Worm (Caenorhabditis elegans) whole organism, L4 larva: ENCODE measurements around the gene fax-1.

Experiments used
- F10B5.3 ChIP-seq: sonication (generic microtip); optimal IDR thresholded peaks from 2 replicates; lab custom pipeline; 2016; ENCODE audit warnings: mild to moderate bottlenecking, missing genetic modification characterization, missing compliant biosample characterization
- F26F4.8 ChIP-seq: fragments of 200-800 bp; sonication (Bioruptor generic); conservative IDR thresholded peaks from 2 replicates; pipeline ENCODE4 v1.3.6; 2022; ENCODE audit warnings: missing genetic modification characterization, missing compliant biosample characterization
- F37D6.2 ChIP-seq: sonication (generic microtip); optimal IDR thresholded peaks from 2 replicates; lab custom pipeline; 2016; ENCODE audit warnings: mild to moderate bottlenecking, missing genetic modification characterization, missing compliant biosample characterization
- F49E8.2 ChIP-seq: sonication (generic microtip); optimal IDR thresholded peaks from 2 replicates; lab custom pipeline; 2016; ENCODE audit warnings: missing compliant biosample characterization, mild to moderate bottlenecking, missing genetic modification characterization, borderline replicate concordance
- aly-2 ChIP-seq: sonication (generic microtip); optimal IDR thresholded peaks from 2 replicates; lab custom pipeline; 2018; ENCODE audit warnings: missing biosample characterization, missing genetic modification characterization
- ama-1 ChIP-seq: fragments of 150-350 bp; optimal IDR thresholded peaks from 2 replicates; lab custom pipeline; 2014; ENCODE audit warnings: inconsistent platforms, mixed read lengths
- arid-1 ChIP-seq: fragments of 200-800 bp; sonication (Bioruptor generic); conservative IDR thresholded peaks from 2 replicates; pipeline ENCODE4 v1.3.6; 2022; ENCODE audit warnings: missing genetic modification reagents, missing genetic modification characterization, missing compliant biosample characterization
- ceh-20 ChIP-seq: fragments of 200-800 bp; sonication (Bioruptor generic); IDR thresholded peaks from 2 replicates; pipeline ENCODE4 v1.3.6; 2022; ENCODE audit warnings: missing genetic modification reagents, missing genetic modification characterization, missing compliant biosample characterization
- ceh-28 ChIP-seq: fragments of 150-350 bp; optimal IDR thresholded peaks from 2 replicates; lab custom pipeline; 2014; ENCODE audit warnings: missing biosample characterization, missing genetic modification reagents, missing genetic modification characterization
- ceh-32 ChIP-seq: sonication (generic microtip); optimal IDR thresholded peaks from 2 replicates; lab custom pipeline; 2016; ENCODE audit warnings: mild to moderate bottlenecking, missing genetic modification characterization, missing compliant biosample characterization; ENCODE audit not compliant: poor library complexity
- ceh-44 ChIP-seq: fragments of 200-800 bp; sonication (Bioruptor generic); IDR thresholded peaks from 2 replicates; pipeline ENCODE4 v1.3.6; 2022; ENCODE audit warnings: missing genetic modification reagents, missing genetic modification characterization, missing compliant biosample characterization
- ces-1 ChIP-seq: fragments of 150-350 bp; sonication (generic microtip); optimal IDR thresholded peaks from 4 replicates; lab custom pipeline; 2014; ENCODE audit warnings: missing biosample characterization, missing genetic modification reagents, missing genetic modification characterization
- cey-2 ChIP-seq: sonication (generic microtip); optimal IDR thresholded peaks from 3 replicates; lab custom pipeline; 2017; ENCODE audit warnings: missing genetic modification characterization, mild to moderate bottlenecking, missing compliant biosample characterization, antibody characterized with exemption, borderline replicate concordance; ENCODE audit not compliant: insufficient read depth
- ctbp-1 ChIP-seq: fragments of 200-800 bp; sonication (Bioruptor generic); IDR thresholded peaks from 2 replicates; pipeline ENCODE4 v1.3.6; 2022; ENCODE audit warnings: missing genetic modification reagents, missing genetic modification characterization, missing compliant biosample characterization
- daf-12 ChIP-seq: fragments of 150-350 bp; optimal IDR thresholded peaks from 2 replicates; lab custom pipeline; 2014; ENCODE audit warnings: missing biosample characterization, missing genetic modification reagents, missing genetic modification characterization
- daf-19 ChIP-seq: fragments of 200-800 bp; sonication (Bioruptor generic); conservative IDR thresholded peaks from 2 replicates; pipeline ENCODE4 v1.3.6; 2022; ENCODE audit warnings: missing genetic modification characterization, missing compliant biosample characterization
- dmd-6 ChIP-seq: fragments of 200-800 bp; sonication (Bioruptor generic); IDR thresholded peaks from 2 replicates; pipeline ENCODE4 v1.3.6; 2022; ENCODE audit warnings: missing genetic modification reagents, missing genetic modification characterization, missing compliant biosample characterization
- dpl-1 ChIP-seq: fragments of 150-350 bp; optimal IDR thresholded peaks from 2 replicates; lab custom pipeline; 2014; ENCODE audit warnings: missing biosample characterization, missing genetic modification reagents, missing genetic modification characterization
- duxl-1 ChIP-seq: sonication (generic microtip); optimal IDR thresholded peaks from 2 replicates; lab custom pipeline; 2016; ENCODE audit warnings: mild to moderate bottlenecking, missing genetic modification characterization, moderate library complexity, missing compliant biosample characterization; ENCODE audit not compliant: poor library complexity
- egl-43 ChIP-seq: fragments of 200-800 bp; sonication (Bioruptor generic); IDR thresholded peaks from 2 replicates; pipeline ENCODE4 v1.3.6; 2022; ENCODE audit warnings: missing genetic modification reagents, missing genetic modification characterization, missing compliant biosample characterization
- hif-1 ChIP-seq, 2 experiments: sonication (generic microtip); optimal IDR thresholded peaks; 2 replicates each; lab custom pipeline; 2016 to 2017; ENCODE audit warnings: missing compliant biosample characterization in 2 of 2, missing genetic modification characterization in 2 of 2, missing genetic modification reagents in 2 of 2, missing genotype in 2 of 2, mild to moderate bottlenecking in 1 of 2
- hlh-11 ChIP-seq: fragments of 200-800 bp; sonication (Bioruptor generic); optimal IDR thresholded peaks from 2 replicates; lab custom pipeline; 2018; ENCODE audit warnings: mild to moderate bottlenecking, missing genetic modification characterization, missing compliant biosample characterization
- hlh-30 ChIP-seq: sonication (generic microtip); optimal IDR thresholded peaks from 2 replicates; lab custom pipeline; 2017; ENCODE audit warnings: antibody characterized with exemption, mild to moderate bottlenecking, missing genetic modification characterization, missing compliant biosample characterization; ENCODE audit not compliant: insufficient read depth
- lin-1 ChIP-seq: fragments of 200-800 bp; sonication (Bioruptor generic); IDR thresholded peaks from 2 replicates; pipeline ENCODE4 v1.3.6; 2022; ENCODE audit warnings: missing genetic modification reagents, missing genetic modification characterization, missing compliant biosample characterization
- lin-13 ChIP-seq: fragments of 150-350 bp; optimal IDR thresholded peaks from 2 replicates; lab custom pipeline; 2014; ENCODE audit warnings: missing biosample characterization, missing genetic modification reagents, missing genetic modification characterization
- lin-15B ChIP-seq: fragments of 150-350 bp; sonication (generic microtip); optimal IDR thresholded peaks from 3 replicates; lab custom pipeline; 2014; ENCODE audit warnings: missing biosample characterization, missing genetic modification characterization
- lin-29 ChIP-seq: fragments of 200-800 bp; sonication (Bioruptor generic); IDR thresholded peaks from 2 replicates; pipeline ENCODE4 v1.3.6; 2022; ENCODE audit warnings: missing genetic modification reagents, missing genetic modification characterization, missing compliant biosample characterization
- lir-3 ChIP-seq: sonication (generic microtip); optimal IDR thresholded peaks from 2 replicates; lab custom pipeline; 2016; ENCODE audit warnings: mild to moderate bottlenecking, missing genetic modification characterization, missing compliant biosample characterization
- lsy-2 ChIP-seq, 2 experiments: fragments of 150-350 bp in 1 of 2; sonication (generic microtip) in 1 of 2; optimal IDR thresholded peaks; 2 replicates each; lab custom pipeline; 2014 to 2017; ENCODE audit warnings: missing biosample characterization in 2 of 2, missing genetic modification characterization in 2 of 2
- madf-5 ChIP-seq, 2 experiments: fragments of 200-800 bp; sonication (Bioruptor generic); IDR thresholded peaks; 2 replicates each; pipeline ENCODE4 v1.3.6; 2022; ENCODE audit warnings: missing compliant biosample characterization in 2 of 2, missing genetic modification characterization in 2 of 2
- mdt-29 ChIP-seq: fragments of 200-800 bp; sonication (Bioruptor generic); IDR thresholded peaks from 2 replicates; pipeline ENCODE4 v1.3.6; 2022; ENCODE audit warnings: missing genetic modification reagents, missing genetic modification characterization, missing compliant biosample characterization
- mes-2 ChIP-seq: sonication (generic microtip); optimal IDR thresholded peaks from 2 replicates; lab custom pipeline; 2016; ENCODE audit warnings: missing genotype, mild to moderate bottlenecking, missing genetic modification characterization, missing compliant biosample characterization; ENCODE audit not compliant: poor library complexity, severe bottlenecking
- mxl-2 ChIP-seq: fragments of 200-800 bp; sonication (Bioruptor generic); conservative IDR thresholded peaks from 2 replicates; pipeline ENCODE4 v1.3.6; 2022; ENCODE audit warnings: missing genetic modification reagents, missing genetic modification characterization, missing compliant biosample characterization
- mxl-3 ChIP-seq: fragments of 200-800 bp; sonication (Bioruptor generic); optimal IDR thresholded peaks from 2 replicates; lab custom pipeline; 2018; ENCODE audit warnings: mild to moderate bottlenecking, missing genetic modification characterization, missing compliant biosample characterization
- nhr-10 ChIP-seq: fragments of 150-350 bp; optimal IDR thresholded peaks from 2 replicates; lab custom pipeline; 2014; ENCODE audit warnings: missing biosample characterization, missing genetic modification characterization
- nhr-102 ChIP-seq: sonication (generic microtip); optimal IDR thresholded peaks from 2 replicates; lab custom pipeline; 2016; ENCODE audit warnings: mild to moderate bottlenecking, missing genetic modification characterization, moderate library complexity, missing compliant biosample characterization
- nhr-11 ChIP-seq: fragments of 150-350 bp; optimal IDR thresholded peaks from 2 replicates; lab custom pipeline; 2014; ENCODE audit warnings: missing biosample characterization, missing genetic modification characterization
- nhr-111 ChIP-seq: fragments of 200-800 bp; sonication (Bioruptor generic); optimal IDR thresholded peaks from 2 replicates; lab custom pipeline; 2018; ENCODE audit warnings: mild to moderate bottlenecking, missing genetic modification characterization, missing compliant biosample characterization
- nhr-28 ChIP-seq: fragments of 150-350 bp; optimal IDR thresholded peaks from 2 replicates; lab custom pipeline; 2014; ENCODE audit warnings: missing biosample characterization, missing genetic modification characterization
- nhr-6 ChIP-seq: fragments of 150-350 bp; optimal IDR thresholded peaks from 2 replicates; lab custom pipeline; 2014; ENCODE audit warnings: missing biosample characterization, missing genetic modification characterization
- nhr-77 ChIP-seq: fragments of 150-350 bp; optimal IDR thresholded peaks from 2 replicates; lab custom pipeline; 2014; ENCODE audit warnings: missing biosample characterization, missing genetic modification characterization
- php-3 ChIP-seq: fragments of 200-800 bp; sonication (Bioruptor generic); IDR thresholded peaks from 2 replicates; pipeline ENCODE4 v1.3.6; 2022; ENCODE audit warnings: missing genetic modification reagents, missing genetic modification characterization, missing compliant biosample characterization
- pqm-1 ChIP-seq: sonication (generic microtip); optimal IDR thresholded peaks from 2 replicates; lab custom pipeline; 2017; ENCODE audit warnings: missing biosample characterization, missing genetic modification characterization
- skn-1 ChIP-seq: fragments of 150-350 bp; optimal IDR thresholded peaks from 2 replicates; lab custom pipeline; 2014; ENCODE audit warnings: missing biosample characterization, missing genetic modification characterization
- snpc-1.2 ChIP-seq: fragments of 200-800 bp; sonication (Bioruptor generic); IDR thresholded peaks from 2 replicates; pipeline ENCODE4 v1.3.6; 2022; ENCODE audit warnings: missing genetic modification reagents, missing genetic modification characterization, missing compliant biosample characterization
- unc-39 ChIP-seq: sonication (generic microtip); optimal IDR thresholded peaks from 2 replicates; lab custom pipeline; 2017; ENCODE audit warnings: missing biosample characterization, missing genetic modification characterization
- zag-1 ChIP-seq: fragments of 150-350 bp; optimal IDR thresholded peaks from 2 replicates; lab custom pipeline; 2014; ENCODE audit warnings: missing biosample characterization, missing genetic modification characterization
- zfp-3 ChIP-seq: fragments of 200-800 bp; sonication (Bioruptor generic); conservative IDR thresholded peaks from 2 replicates; pipeline ENCODE4 v1.3.6; 2022; ENCODE audit warnings: missing genetic modification reagents, missing genetic modification characterization, missing compliant biosample characterization
- zip-2 ChIP-seq: fragments of 150-350 bp; optimal IDR thresholded peaks from 2 replicates; lab custom pipeline; 2014; ENCODE audit warnings: missing biosample characterization, missing genetic modification characterization
- ztf-11 ChIP-seq: fragments of 150-350 bp; optimal IDR thresholded peaks from 2 replicates; lab custom pipeline; 2014; ENCODE audit warnings: missing biosample characterization, missing genetic modification characterization
- ztf-7 ChIP-seq: fragments of 150-350 bp; optimal IDR thresholded peaks from 2 replicates; lab custom pipeline; 2014; ENCODE audit warnings: missing biosample characterization, missing genetic modification characterization

fax-1 gene

DNA sequence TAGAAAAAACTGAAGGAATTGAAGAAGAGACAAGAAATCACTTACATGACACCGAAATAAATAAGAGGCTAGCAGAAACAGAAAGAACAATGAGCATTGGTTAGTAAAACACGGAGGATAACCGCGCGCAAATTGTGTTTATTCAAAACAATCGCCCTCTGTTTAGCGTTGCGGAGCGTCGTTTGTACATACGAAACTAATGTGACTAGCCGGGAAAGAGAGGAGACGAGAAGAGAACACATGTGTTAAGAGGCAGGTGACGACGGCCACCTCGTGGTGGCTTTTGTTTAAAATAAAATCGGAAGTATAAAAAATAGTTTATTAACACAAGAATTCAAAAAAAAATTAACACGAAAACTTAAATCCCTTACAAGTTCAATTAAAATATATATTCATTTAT lies 46.7 kb upstream of the fax-1 start, which contains the start of gene F40F4.7 (continued):
- TF ChIP-seq ama-1 (lab: Kevin White, UChicago) = no peak
- peak; percentile 23 for TF ChIP-seq nhr-6 (tag; lab: Kevin White, UChicago)
- TF ChIP-seq ceh-32 (tag; lab: Kevin White, UChicago) = no peak
- no peak for TF ChIP-seq madf-5 (GFP tag; IDR thresholded peaks at IDR 0.05; lab: Robert Waterston, UW)
- TF ChIP-seq mes-2 (tag; lab: Kevin White, UChicago) = peak; percentile 69
- TF ChIP-seq mxl-3 = peak; percentile 96
- TF ChIP-seq hif-1 (tag; optimal IDR thresholded peaks at IDR 0.05; lab: Kevin White, UChicago) = peak in 1 of 2 experiments; percentile 50
- TF ChIP-seq ceh-28 (tag; lab: Kevin White, UChicago) = no peak
- TF ChIP-seq duxl-1 (tag; lab: Kevin White, UChicago) = no peak
- no peak for TF ChIP-seq ceh-44 (GFP tag; lab: Robert Waterston, UW)
- no peak for TF ChIP-seq zfp-3 (GFP tag; lab: Robert Waterston, UW)
- TF ChIP-seq ces-1 (GFP tag; lab: Kevin White, UChicago) = no peak
- TF ChIP-seq ctbp-1 (GFP tag; lab: Robert Waterston, UW) = no peak
- TF ChIP-seq lir-3 = no peak
- no peak for TF ChIP-seq unc-39 (tag; lab: Kevin White, UChicago)
- peak; percentile 11 for TF ChIP-seq pqm-1 (tag; lab: Kevin White, UChicago)
- TF ChIP-seq F26F4.8 = no peak
- no peak for TF ChIP-seq lin-15B (tag; lab: Kevin White, UChicago)
- no peak for TF ChIP-seq aly-2 (tag; lab: Kevin White, UChicago)
- TF ChIP-seq mdt-29 = no peak
- TF ChIP-seq lin-13 (GFP tag; lab: Kevin White, UChicago) = peak; percentile 37
- TF ChIP-seq nhr-28 (tag; lab: Kevin White, UChicago) = peak; percentile 83
- TF ChIP-seq F10B5.3 (tag; lab: Kevin White, UChicago) = no peak
- peak in 1 of 2 experiments; percentile 68 for TF ChIP-seq lsy-2 (tag; optimal IDR thresholded peaks at IDR 0.05; lab: Kevin White, UChicago)
- no peak for TF ChIP-seq daf-12 (tag; lab: Kevin White, UChicago)
- no peak for TF ChIP-seq egl-43 (GFP tag; lab: Robert Waterston, UW)
- TF ChIP-seq zag-1 (tag; lab: Kevin White, UChicago) = no peak
- no peak for TF ChIP-seq lin-29 (GFP tag; lab: Robert Waterston, UW)
- TF ChIP-seq nhr-77 (tag; lab: Kevin White, UChicago) = peak; percentile 57
- peak; percentile 55; the same call in 1 of the 2 replicates for TF ChIP-seq ceh-20 (GFP tag; lab: Robert Waterston, UW)
- no peak for TF ChIP-seq mxl-2
- no peak for TF ChIP-seq snpc-1.2 (GFP tag; lab: Robert Waterston, UW)
- peak; percentile 55; the same call in 1 of the 2 replicates for TF ChIP-seq arid-1 (GFP tag; lab: Robert Waterston, UW)
- no peak for TF ChIP-seq daf-19 (GFP tag; lab: Robert Waterston, UW)
- TF ChIP-seq nhr-11 (tag; lab: Kevin White, UChicago) = peak; percentile 59
- peak; percentile 63 for TF ChIP-seq dmd-6
- no peak for TF ChIP-seq cey-2 (tag; lab: Kevin White, UChicago)
- TF ChIP-seq ztf-11 = no peak
- no peak for TF ChIP-seq ztf-7 (tag; lab: Kevin White, UChicago)
- peak; percentile 99 for TF ChIP-seq hlh-30
- TF ChIP-seq, all 104 proteins: peak for 27

DNA sequence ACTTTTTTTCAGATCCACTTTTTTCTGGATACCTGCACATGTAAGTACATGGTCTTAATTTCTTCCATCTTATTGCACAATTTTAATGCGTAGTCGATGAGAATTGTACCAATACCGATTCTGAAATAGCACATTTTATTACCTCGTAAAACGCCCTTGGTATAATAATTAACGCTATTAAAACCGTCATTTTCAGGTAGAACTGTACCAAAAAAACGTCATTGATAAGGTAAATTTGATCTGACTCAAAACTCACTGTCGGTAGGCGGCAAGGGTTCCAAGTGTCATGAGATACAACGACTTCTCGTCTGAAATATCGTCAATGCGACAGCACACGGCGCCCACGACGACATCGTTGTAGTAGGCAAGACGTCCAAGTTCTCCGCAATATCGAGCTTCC lies 45.3 kb upstream of the fax-1 start:
- no peak for TF ChIP-seq nhr-10 (tag; lab: Kevin White, UChicago)
- peak; percentile 97 for TF ChIP-seq php-3 (GFP tag; lab: Robert Waterston, UW)
- no peak for TF ChIP-seq nhr-111 (GFP tag; lab: Kevin White, UChicago)
- no peak for TF ChIP-seq zfp-3 (GFP tag; lab: Robert Waterston, UW)
- TF ChIP-seq lin-29 (GFP tag; lab: Robert Waterston, UW) = no peak
- TF ChIP-seq ama-1 (lab: Kevin White, UChicago) = no peak
- no peak for TF ChIP-seq dpl-1
- no peak for TF ChIP-seq lin-15B (tag; lab: Kevin White, UChicago)
- no peak for TF ChIP-seq zip-2 (tag; lab: Kevin White, UChicago)
- no peak for TF ChIP-seq skn-1 (tag; lab: Kevin White, UChicago)
- no peak for TF ChIP-seq unc-39 (tag; lab: Kevin White, UChicago)
- no peak for TF ChIP-seq F49E8.2 (tag; lab: Kevin White, UChicago)
- TF ChIP-seq hlh-11 = peak; percentile 27
- no peak for TF ChIP-seq lin-1 (GFP tag; lab: Robert Waterston, UW)
- TF ChIP-seq F10B5.3 (tag; lab: Kevin White, UChicago) = no peak
- no peak for TF ChIP-seq F26F4.8
- TF ChIP-seq nhr-102 (tag; lab: Kevin White, UChicago) = no peak
- TF ChIP-seq F37D6.2 = no peak
